Fruit fly (Drosophila melanogaster) whole organism, embryonic: ENCODE results near the gene Muted.

Experiments used
- B-H2 ChIP-seq: fragments of 200-800 bp; sonication (Bioruptor generic); optimal IDR thresholded peaks from 2 replicates; lab custom pipeline; 2018; ENCODE audit warnings: missing biosample characterization, mild to moderate bottlenecking, missing genetic modification characterization
- Blimp-1 ChIP-seq: fragments of 200-800 bp; sonication (Bioruptor generic); optimal IDR thresholded peaks from 3 replicates; lab custom pipeline; 2018; ENCODE audit warnings: missing biosample characterization, missing genetic modification characterization, mild to moderate bottlenecking, moderate library complexity, missing genetic modification reagents
- CG10654 ChIP-seq: fragments of 200-800 bp; sonication (Bioruptor generic); optimal IDR thresholded peaks from 2 replicates; lab custom pipeline; 2016; ENCODE audit warnings: missing biosample characterization, missing genetic modification characterization
- CG10959 ChIP-seq: fragments of 200-800 bp; sonication (Bioruptor generic); IDR thresholded peaks from 2 replicates; pipeline ENCODE4 v1.3.6; 2022; ENCODE audit warnings: missing biosample characterization, missing genetic modification characterization
- CG12659 ChIP-seq: fragments of 200-800 bp; sonication (Bioruptor generic); optimal IDR thresholded peaks from 3 replicates; lab custom pipeline; 2017; ENCODE audit warnings: mild to moderate bottlenecking, missing biosample characterization, missing genetic modification reagents, missing genetic modification characterization
- CG17359 ChIP-seq: fragments of 200-800 bp; sonication (Bioruptor generic); optimal IDR thresholded peaks from 3 replicates; lab custom pipeline; 2018; ENCODE audit warnings: missing biosample characterization, mild to moderate bottlenecking, missing genetic modification characterization, moderate library complexity
- CG17568 ChIP-seq: fragments of 200-800 bp; sonication (Bioruptor generic); optimal IDR thresholded peaks from 2 replicates; lab custom pipeline; 2018; ENCODE audit warnings: missing biosample characterization, mild to moderate bottlenecking, missing genetic modification characterization, moderate library complexity
- CG30403 ChIP-seq: fragments of 200-800 bp; sonication (Bioruptor generic); optimal IDR thresholded peaks from 3 replicates; lab custom pipeline; 2016; ENCODE audit warnings: missing biosample characterization, missing genetic modification characterization
- CG31365 ChIP-seq: fragments of 200-800 bp; sonication (Bioruptor generic); optimal IDR thresholded peaks from 2 replicates; lab custom pipeline; 2018; ENCODE audit warnings: missing biosample characterization, mild to moderate bottlenecking, missing genetic modification characterization
- CG34422 ChIP-seq: fragments of 200-800 bp; sonication (Bioruptor generic); IDR thresholded peaks from 3 replicates; pipeline ENCODE4 v1.3.6; 2022; ENCODE audit warnings: missing biosample characterization, missing genetic modification characterization
- CG3726 ChIP-seq: fragments of 200-800 bp; sonication (Bioruptor generic); IDR thresholded peaks from 3 replicates; pipeline ENCODE4, ENCODE4 v1.3.6; 2022; ENCODE audit warnings: missing biosample characterization, missing genetic modification characterization
- CG4282 ChIP-seq: fragments of 200-800 bp; sonication (Bioruptor generic); optimal IDR thresholded peaks from 2 replicates; lab custom pipeline; 2016; ENCODE audit warnings: missing biosample characterization, missing genetic modification characterization
- CG4707 ChIP-seq: fragments of 200-800 bp; sonication (Bioruptor generic); optimal IDR thresholded peaks from 2 replicates; lab custom pipeline; 2018; ENCODE audit warnings: missing biosample characterization, mild to moderate bottlenecking, missing genetic modification characterization, moderate library complexity
- CG5953 ChIP-seq: fragments of 200-800 bp; sonication (Bioruptor generic); IDR thresholded peaks from 2 replicates; pipeline ENCODE4 v1.3.6; 2022; ENCODE audit warnings: missing biosample characterization, missing genetic modification characterization
- CG6689 ChIP-seq: fragments of 200-800 bp; sonication (Bioruptor generic); IDR thresholded peaks from 2 replicates; pipeline ENCODE4 v1.3.6; 2022; ENCODE audit warnings: missing biosample characterization, missing genetic modification characterization
- CG6765 ChIP-seq: fragments of 200-800 bp; sonication (Bioruptor generic); optimal IDR thresholded peaks from 3 replicates; lab custom pipeline; 2017; ENCODE audit warnings: missing biosample characterization, mild to moderate bottlenecking, missing genetic modification characterization
- CG9876 ChIP-seq: fragments of 200-800 bp; sonication (Bioruptor generic); optimal IDR thresholded peaks from 2 replicates; lab custom pipeline; 2016; ENCODE audit warnings: missing biosample characterization, missing genetic modification characterization
- CoRest ChIP-seq: fragments of 200-800 bp; sonication (Bioruptor generic); optimal IDR thresholded peaks from 3 replicates; lab custom pipeline; 2018; ENCODE audit warnings: missing biosample characterization, mild to moderate bottlenecking, missing genetic modification characterization, moderate library complexity
- Dad ChIP-seq: fragments of 200-800 bp; sonication (Bioruptor generic); optimal IDR thresholded peaks from 3 replicates; lab custom pipeline; 2016; ENCODE audit warnings: missing biosample characterization, missing genetic modification characterization
- Dbx ChIP-seq: fragments of 200-800 bp; sonication (Bioruptor generic); IDR thresholded peaks from 3 replicates; pipeline ENCODE4 v1.3.6; 2022; ENCODE audit warnings: missing biosample characterization, missing genetic modification characterization
- Ets97D ChIP-seq: fragments of 200-800 bp; sonication (Bioruptor generic); optimal IDR thresholded peaks from 3 replicates; lab custom pipeline; 2016; ENCODE audit warnings: missing biosample characterization, missing genetic modification characterization
- GATAe ChIP-seq: fragments of 200-800 bp; sonication (Bioruptor generic); conservative IDR thresholded peaks from 2 replicates; pipeline ENCODE4 v1.3.6; 2022; ENCODE audit warnings: missing biosample characterization, missing genetic modification characterization
- Lim3 ChIP-seq: fragments of 200-800 bp; sonication (Bioruptor generic); IDR thresholded peaks from 2 replicates; pipeline ENCODE4 v1.3.6; 2022; ENCODE audit warnings: missing biosample characterization, missing genetic modification characterization
- Max ChIP-seq: fragments of 200-800 bp; sonication (Bioruptor generic); optimal IDR thresholded peaks from 2 replicates; lab custom pipeline; 2016; ENCODE audit warnings: missing biosample characterization, mild to moderate bottlenecking, missing genetic modification characterization
- NC2α ChIP-seq: fragments of 200-800 bp; sonication (Bioruptor generic); optimal IDR thresholded peaks from 2 replicates; lab custom pipeline; 2016; ENCODE audit warnings: missing biosample characterization, missing genetic modification characterization
- Sox100B ChIP-seq: fragments of 200-800 bp; sonication (Bioruptor generic); optimal IDR thresholded peaks from 3 replicates; lab custom pipeline; 2018; ENCODE audit warnings: missing biosample characterization, mild to moderate bottlenecking, missing genetic modification characterization
- Sry-β ChIP-seq: fragments of 200-800 bp; sonication (Bioruptor generic); optimal IDR thresholded peaks from 2 replicates; lab custom pipeline; 2018; ENCODE audit warnings: missing biosample characterization, mild to moderate bottlenecking, missing genetic modification characterization, moderate library complexity
- Usf ChIP-seq: fragments of 200-800 bp; sonication (Bioruptor generic); optimal IDR thresholded peaks from 2 replicates; lab custom pipeline; 2017; ENCODE audit warnings: missing genotype, missing biosample characterization, missing genetic modification characterization
- Xrp1 ChIP-seq: fragments of 200-800 bp; sonication (Bioruptor generic); IDR thresholded peaks from 2 replicates; pipeline ENCODE4 v1.3.6; 2022; ENCODE audit warnings: missing biosample characterization, missing genetic modification characterization
- ab ChIP-seq: fragments of 200-800 bp; sonication (Bioruptor generic); optimal IDR thresholded peaks from 2 replicates; lab custom pipeline; 2016; ENCODE audit warnings: missing biosample characterization, missing genetic modification characterization
- aop ChIP-seq: fragments of 200-800 bp; sonication (Bioruptor generic); IDR thresholded peaks from 2 replicates; pipeline ENCODE4 v1.3.6; 2022; ENCODE audit warnings: missing biosample characterization, missing genetic modification characterization
- ash1 ChIP-seq: fragments of 200-800 bp; sonication (Bioruptor generic); optimal IDR thresholded peaks from 2 replicates; lab custom pipeline; 2018; ENCODE audit warnings: missing biosample characterization, mild to moderate bottlenecking, missing genetic modification characterization
- bab2 ChIP-seq: fragments of 200-800 bp; sonication (Bioruptor generic); optimal IDR thresholded peaks from 2 replicates; lab custom pipeline; 2016; ENCODE audit warnings: missing biosample characterization, missing genetic modification characterization
- cas ChIP-seq: fragments of 200-800 bp; sonication (Bioruptor generic); IDR thresholded peaks from 2 replicates; pipeline ENCODE4 v1.3.6; 2022; ENCODE audit warnings: missing biosample characterization, missing genetic modification characterization
- chinmo ChIP-seq: fragments of 200-800 bp; sonication (Bioruptor generic); IDR thresholded peaks from 4 replicates; pipeline ENCODE4 v1.3.6; 2022; ENCODE audit warnings: missing biosample characterization, missing genetic modification characterization; ENCODE audit not compliant: partially characterized antibody
- gce ChIP-seq: fragments of 200-800 bp; sonication (Bioruptor generic); IDR thresholded peaks from 3 replicates; pipeline ENCODE4 v1.3.6; 2022; ENCODE audit warnings: missing biosample characterization, missing genetic modification characterization
- gcm ChIP-seq: fragments of 200-800 bp; sonication (Bioruptor generic); optimal IDR thresholded peaks from 2 replicates; lab custom pipeline; 2019; ENCODE audit warnings: missing biosample characterization, mild to moderate bottlenecking, missing genetic modification characterization, moderate library complexity
- gem ChIP-seq: fragments of 200-800 bp; sonication (Bioruptor generic); optimal IDR thresholded peaks from 2 replicates; lab custom pipeline; 2019; ENCODE audit warnings: missing biosample characterization, mild to moderate bottlenecking, missing genetic modification characterization, moderate library complexity
- gfzf ChIP-seq: fragments of 200-800 bp; sonication (Bioruptor generic); optimal IDR thresholded peaks from 2 replicates; lab custom pipeline; 2016; ENCODE audit warnings: missing biosample characterization, mild to moderate bottlenecking, missing genetic modification characterization, moderate library complexity
- gsb-n ChIP-seq: fragments of 200-800 bp; sonication (Bioruptor generic); optimal IDR thresholded peaks from 3 replicates; lab custom pipeline; 2018; ENCODE audit warnings: missing biosample characterization, mild to moderate bottlenecking, missing genetic modification characterization
- jumu ChIP-seq: fragments of 200-800 bp; sonication (Bioruptor generic); optimal IDR thresholded peaks from 3 replicates; lab custom pipeline; 2016; ENCODE audit warnings: missing biosample characterization, missing genetic modification characterization
- klu ChIP-seq: fragments of 200-800 bp; sonication (Bioruptor generic); IDR thresholded peaks from 2 replicates; pipeline ENCODE4 v1.3.6; 2022; ENCODE audit warnings: missing biosample characterization, missing genetic modification characterization
- pnt ChIP-seq: fragments of 200-800 bp; sonication (Bioruptor generic); optimal IDR thresholded peaks from 3 replicates; lab custom pipeline; 2016; ENCODE audit warnings: missing biosample characterization, missing genetic modification characterization
- repo ChIP-seq: fragments of 200-800 bp; sonication (Bioruptor generic); optimal IDR thresholded peaks from 2 replicates; lab custom pipeline; 2016; ENCODE audit warnings: missing biosample characterization, missing genetic modification characterization
- sim ChIP-seq: fragments of 200-800 bp; sonication (Bioruptor generic); IDR thresholded peaks from 2 replicates; pipeline ENCODE4 v1.3.6; 2022; ENCODE audit warnings: missing biosample characterization, missing genetic modification characterization
- sima ChIP-seq: fragments of 200-800 bp; sonication (Bioruptor generic); optimal IDR thresholded peaks from 2 replicates; lab custom pipeline; 2016; ENCODE audit warnings: missing biosample characterization, missing genetic modification characterization
- stc ChIP-seq: fragments of 200-800 bp; sonication (Bioruptor generic); IDR thresholded peaks from 2 replicates; pipeline ENCODE4 v1.3.6; 2022; ENCODE audit warnings: missing biosample characterization, missing genetic modification characterization
- stwl ChIP-seq: fragments of 200-800 bp; sonication (Bioruptor generic); optimal IDR thresholded peaks from 3 replicates; lab custom pipeline; 2018; ENCODE audit warnings: missing biosample characterization, mild to moderate bottlenecking, missing genetic modification characterization, moderate library complexity
- zen2 ChIP-seq: fragments of 200-800 bp; sonication (Bioruptor generic); IDR thresholded peaks from 3 replicates; pipeline ENCODE4 v1.3.6; 2022; ENCODE audit warnings: missing biosample characterization, missing genetic modification characterization; ENCODE audit not compliant: partially characterized antibody

The Muted gene

dm6 chr3R:22367126-22368076 is 5.0 kb downstream of the Muted start, which contains the start of the genes Polr3F and PyK (continued):
- TF ChIP-seq Sox100B (GFP tag; lab: Kevin White, UChicago) (peak; percentile 11), cas (GFP tag; lab: Robert Waterston, UW) (no peak), NC2α (GFP tag; lab: Kevin White, UChicago) (no peak), ab (GFP tag; lab: Kevin White, UChicago) (no peak), Max (GFP tag; lab: Kevin White, UChicago) (peak; percentile 33), gce (GFP tag; lab: Robert Waterston, UW) (no peak), stc (GFP tag; lab: Robert Waterston, UW) (no peak), jumu (GFP tag; lab: Kevin White, UChicago) (peak; percentile 9), CG17359 (tag; lab: Kevin White, UChicago) (no peak), pnt (no peak), klu (GFP tag; lab: Robert Waterston, UW) (no peak), CG6765 (no peak), Xrp1 (peak; percentile 20; the same call in 1 of the 2 replicates), bab2 (GFP tag; lab: Kevin White, UChicago) (no peak), CG30403 (peak; percentile 29), CG4282 (GFP tag; lab: Kevin White, UChicago) (no peak), Ets97D (GFP tag; lab: Kevin White, UChicago) (peak; percentile 36), Sry-β (no peak), repo (GFP tag; lab: Kevin White, UChicago) (no peak), gsb-n (tag; lab: Kevin White, UChicago) (peak; percentile 13), Dbx (GFP tag; lab: Robert Waterston, UW) (no peak), CG9876 (GFP tag; lab: Kevin White, UChicago) (no peak), gfzf (GFP tag; lab: Kevin White, UChicago) (peak; percentile 79), CG4707 (GFP tag; lab: Kevin White, UChicago) (no peak), zen2 (GFP tag; lab: Robert Waterston, UW) (no peak), CG10959 (GFP tag; lab: Robert Waterston, UW) (no peak), CG6689 (GFP tag; lab: Robert Waterston, UW) (no peak; the same call in 1 of the 2 replicates), sim (GFP tag; lab: Robert Waterston, UW) (no peak), aop (GFP tag; lab: Robert Waterston, UW) (no peak), gem (peak; percentile 59), CG12659 (GFP tag; lab: Kevin White, UChicago) (peak; percentile 53), stwl (tag; lab: Kevin White, UChicago) (peak; percentile 55), CG31365 (tag; lab: Kevin White, UChicago) (no peak), CG3726 (GFP tag; lab: Robert Waterston, UW) (no peak), B-H2 (GFP tag; lab: Kevin White, UChicago) (no peak), CG10654 (peak; percentile 5), CG17568 (peak; percentile 1), ash1 (GFP tag; lab: Kevin White, UChicago) (no peak), Dad (GFP tag; lab: Kevin White, UChicago) (peak; percentile 8), CG34422 (GFP tag; lab: Robert Waterston, UW) (0 out of 3 replicates have a peak, but pooled peaks have one; percentile 1), gcm (no peak), GATAe (GFP tag; lab: Robert Waterston, UW) (no peak), chinmo (GFP tag; lab: Robert Waterston, UW) (no peak), CoRest (tag; lab: Kevin White, UChicago) (peak; percentile 52), sima (GFP tag; lab: Kevin White, UChicago) (no peak), Lim3 (GFP tag; lab: Robert Waterston, UW) (no peak), CG5953 (no peak), Usf (GFP tag; lab: Kevin White, UChicago) (no peak), Blimp-1 (GFP tag; lab: Kevin White, UChicago) (peak; percentile 52)
